Fruit fly (Drosophila melanogaster) whole organism, embryonic: ENCODE results near the gene Ugt37C2.

ENCODE experiments used
- CG12155 ChIP-seq: fragments of 200-800 bp; sonication (Bioruptor generic); optimal IDR thresholded peaks from 3 replicates; lab custom pipeline; 2016; ENCODE audit warnings: missing biosample characterization, missing genetic modification characterization
- CG13894 ChIP-seq: fragments of 200-800 bp; sonication (Bioruptor generic); optimal IDR thresholded peaks from 3 replicates; lab custom pipeline; 2018; ENCODE audit warnings: missing biosample characterization, mild to moderate bottlenecking, missing genetic modification characterization, moderate library complexity
- CG14710 ChIP-seq: fragments of 200-800 bp; sonication (Bioruptor generic); optimal IDR thresholded peaks from 3 replicates; lab custom pipeline; 2019; ENCODE audit warnings: missing biosample characterization, mild to moderate bottlenecking, missing genetic modification characterization, moderate library complexity
- HLHmδ ChIP-seq: fragments of 200-800 bp; sonication (Bioruptor generic); optimal IDR thresholded peaks from 2 replicates; lab custom pipeline; 2018; ENCODE audit warnings: missing biosample characterization, mild to moderate bottlenecking, missing genetic modification characterization, moderate library complexity
- h ChIP-seq: fragments of >200 bp; optimal IDR thresholded peaks from 2 replicates; lab custom pipeline; 2017
- nom ChIP-seq: fragments of 200-800 bp; sonication (Bioruptor generic); optimal IDR thresholded peaks from 2 replicates; lab custom pipeline; 2017; ENCODE audit warnings: missing biosample characterization, missing genetic modification characterization, mild to moderate bottlenecking, moderate library complexity, missing genetic modification reagents
- p53 ChIP-seq: fragments of 200-800 bp; sonication (Bioruptor generic); optimal IDR thresholded peaks from 2 replicates; lab custom pipeline; 2016; ENCODE audit warnings: missing biosample characterization, missing genetic modification characterization
- trem ChIP-seq: fragments of 200-800 bp; optimal IDR thresholded peaks from 3 replicates; lab custom pipeline; 2019; ENCODE audit warnings: missing biosample characterization, mild to moderate bottlenecking, missing genetic modification characterization, moderate library complexity

- no peak for TF ChIP-seq trem
- no peak for TF ChIP-seq HLHmδ (GFP tag; lab: Kevin White, UChicago)
- no peak for TF ChIP-seq CG12155 (GFP tag; lab: Kevin White, UChicago)
- TF ChIP-seq nom: no peak
- TF ChIP-seq h (lab: Kevin White, UChicago): no peak
- TF ChIP-seq p53 (GFP tag; lab: Kevin White, UChicago): no peak
- TF ChIP-seq CG14710 (tag; lab: Kevin White, UChicago): no peak
- no peak for TF ChIP-seq CG13894 (tag; lab: Kevin White, UChicago)
Measured at dm6 chr2L:16760504-16761417, 33.2 kb upstream of the Ugt37C2 start, which contains the start of gene ppk17.
